Worm (Caenorhabditis elegans): ENCODE results near the gene K12H6.12.

K12H6.12 gene

ce11 chrII:2853767-2854166 is 45.8 kb downstream of the K12H6.12 start:
- no peak for TF ChIP-seq F44E2.7 (GFP tag; IDR thresholded peaks at IDR 0.05)
- TF ChIP-seq nhr-6 (tag; optimal IDR thresholded peaks at IDR 0.05), result no peak
- TF ChIP-seq zfp-2 (tag; optimal IDR thresholded peaks at IDR 0.05), result no peak
- no peak for TF ChIP-seq nhr-42 (GFP tag; IDR thresholded peaks at IDR 0.05)
- no peak for TF ChIP-seq T26A8.4 (GFP tag; IDR thresholded peaks at IDR 0.05)
- TF ChIP-seq ama-1 (optimal IDR thresholded peaks at IDR 0.05), result no peak
- no peak for TF ChIP-seq tag-97 (GFP tag; IDR thresholded peaks at IDR 0.05)
- no peak for TF ChIP-seq D1046.2 (GFP tag; IDR thresholded peaks at IDR 0.05)
- TF ChIP-seq R02D3.7 (tag; optimal IDR thresholded peaks at IDR 0.05), result no peak
- TF ChIP-seq ZK546.5 (tag; optimal IDR thresholded peaks at IDR 0.05), result no peak
- TF ChIP-seq nhr-237 (tag; optimal IDR thresholded peaks at IDR 0.05), result no peak
- TF ChIP-seq ceh-44 (GFP tag; IDR thresholded peaks at IDR 0.05), result no peak
- TF ChIP-seq nhr-25 (tag; optimal IDR thresholded peaks at IDR 0.05; ENCODE audit: borderline replicate concordance, insufficient read depth), result no peak

- peak; percentile 52 for TF ChIP-seq hlh-11 (tag; optimal IDR thresholded peaks at IDR 0.05)
- TF ChIP-seq ceh-82 (tag; optimal IDR thresholded peaks at IDR 0.05), result no peak
- TF ChIP-seq nhr-25 (tag; optimal IDR thresholded peaks at IDR 0.05; ENCODE audit: borderline replicate concordance, insufficient read depth), result peak; percentile 15
- peak; percentile 14 for TF ChIP-seq aha-1 (tag)
- TF ChIP-seq hlh-30 (tag; optimal IDR thresholded peaks at IDR 0.05; ENCODE audit: insufficient read depth), result peak; percentile 14
- peak; percentile 53 for TF ChIP-seq nhr-28 (tag; optimal IDR thresholded peaks at IDR 0.05)
- TF ChIP-seq hmg-1.1 (GFP tag; IDR thresholded peaks at IDR 0.05), result no peak
Observed at ce11 chrII:2854794-2855193, 46.8 kb downstream of the K12H6.12 start.

- TF ChIP-seq nhr-28 (tag; optimal IDR thresholded peaks at IDR 0.05) (peak; percentile 82), hlh-11 (tag; optimal IDR thresholded peaks at IDR 0.05) (peak; percentile 36), cey-2 (tag; optimal IDR thresholded peaks at IDR 0.05; ENCODE audit: borderline replicate concordance, insufficient read depth) (no peak)
Observed at ce11 chrII:2856114-2856513, 48.2 kb downstream of the K12H6.12 start.

- TF ChIP-seq ztf-7 (tag; optimal IDR thresholded peaks at IDR 0.05) (no peak), mdl-1 (tag; optimal IDR thresholded peaks at IDR 0.05) (peak in 1 of 2 experiments; percentile 15), daf-16 (GFP tag; optimal IDR thresholded peaks at IDR 0.05) (no peak), daf-16 (tag; optimal IDR thresholded peaks at IDR 0.05) (no peak), T26A8.4 (GFP tag; IDR thresholded peaks at IDR 0.05) (no peak), Y48G9A.11 (GFP tag; IDR thresholded peaks at IDR 0.05) (no peak), ZK337.2 (GFP tag; IDR thresholded peaks at IDR 0.05) (no peak), madf-5 (GFP tag; IDR thresholded peaks at IDR 0.05) (no peak), lin-39 (tag; optimal IDR thresholded peaks at IDR 0.05) (no peak), R02D3.7 (tag; optimal IDR thresholded peaks at IDR 0.05) (no peak), nhr-25 (tag; optimal IDR thresholded peaks at IDR 0.05; ENCODE audit: borderline replicate concordance, insufficient read depth) (no peak), daf-8 (GFP tag; IDR thresholded peaks at IDR 0.05) (no peak), nhr-41 (GFP tag; IDR thresholded peaks at IDR 0.05) (peak; percentile 22; the same call in 1 of the 2 replicates), lin-13 (GFP tag; optimal IDR thresholded peaks at IDR 0.05) (no peak), nhr-48 (tag; optimal IDR thresholded peaks at IDR 0.05) (peak; percentile 58), fkh-10 (GFP tag; optimal IDR thresholded peaks at IDR 0.05) (no peak), F37D6.2 (tag; optimal IDR thresholded peaks at IDR 0.05) (no peak), hmg-1.1 (GFP tag; IDR thresholded peaks at IDR 0.05) (no peak), arid-1 (GFP tag; conservative IDR thresholded peaks at IDR 0.05) (no peak), D1046.2 (GFP tag; IDR thresholded peaks at IDR 0.05) (no peak), nhr-111 (GFP tag; optimal IDR thresholded peaks at IDR 0.05) (no peak), tra-1 (GFP tag; IDR thresholded peaks at IDR 0.05) (no peak), unc-62 (GFP tag; optimal IDR thresholded peaks at IDR 0.05 in 1 of 2) (no peak), unc-62 (tag; optimal IDR thresholded peaks at IDR 0.05) (no peak), dmd-9 (GFP tag; IDR thresholded peaks at IDR 0.05) (no peak), aha-1 (tag) (peak; percentile 28), nhr-11 (tag; optimal IDR thresholded peaks at IDR 0.05) (no peak), mxl-3 (GFP tag; optimal IDR thresholded peaks at IDR 0.05) (peak; percentile 4), dpl-1 (GFP tag; optimal IDR thresholded peaks at IDR 0.05) (no peak), nhr-28 (tag; optimal IDR thresholded peaks at IDR 0.05) (peak; percentile 98), zag-1 (tag; optimal IDR thresholded peaks at IDR 0.05) (no peak), snpc-1.2 (GFP tag; IDR thresholded peaks at IDR 0.05) (no peak), hlh-11 (tag; optimal IDR thresholded peaks at IDR 0.05) (peak; percentile 40)
Observed at ce11 chrII:2857559-2857958, 49.6 kb downstream of the K12H6.12 start.
